Fruit fly (Drosophila melanogaster): ENCODE data around the gene eIF5.

The eIF5 gene

DNA sequence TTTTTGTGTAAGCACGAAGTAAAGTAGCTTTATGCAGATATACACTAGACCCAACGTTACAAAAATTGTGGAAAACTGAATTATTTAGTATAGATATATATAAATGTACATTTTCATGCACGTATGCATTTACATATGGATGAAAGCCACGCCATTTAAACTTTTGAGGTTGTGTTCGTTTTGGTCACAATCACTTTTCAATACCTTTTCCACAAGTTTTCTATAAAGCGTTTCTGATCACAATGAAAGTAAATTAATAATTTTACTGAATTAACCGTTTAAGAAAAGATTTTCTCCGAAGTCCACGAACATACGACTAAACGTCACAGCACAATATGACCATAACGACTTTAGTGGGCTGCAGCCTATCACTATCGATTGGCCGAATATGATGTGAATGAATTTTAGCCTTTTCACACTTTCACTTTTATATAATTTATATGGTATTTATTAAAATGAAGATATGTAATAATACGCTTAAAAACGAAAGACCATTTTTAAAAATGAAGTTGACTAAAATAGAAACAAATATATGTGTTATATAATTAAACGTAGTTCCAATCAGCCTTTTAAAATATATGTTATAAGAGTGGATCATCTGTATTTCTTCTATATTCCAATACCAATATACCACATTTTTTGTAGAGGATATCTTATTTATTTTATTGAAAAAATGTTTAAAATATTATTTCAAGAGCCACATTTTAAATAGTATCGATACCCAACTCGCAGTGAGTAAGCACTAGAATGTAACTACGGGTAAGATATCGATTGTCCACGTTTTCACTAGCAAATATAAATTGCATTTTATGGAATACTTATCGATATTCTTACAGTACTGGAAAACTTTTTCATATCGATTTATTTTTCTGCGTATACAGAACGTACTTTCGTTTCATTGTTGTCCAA is at the start of gene eIF5, which contains the start of the genes CG46312 and exd (continued):
- TF ChIP-seq NK7.1 (GFP tag; optimal IDR thresholded peaks at IDR 0.05): no peak
- no peak for TF ChIP-seq peb (GFP tag; IDR thresholded peaks at IDR 0.05)
- TF ChIP-seq Hmr (GFP tag; optimal IDR thresholded peaks at IDR 0.05): no peak
- no peak for TF ChIP-seq CG12071 (GFP tag; optimal IDR thresholded peaks at IDR 0.05)
- no peak for TF ChIP-seq Sox102F (GFP tag; optimal IDR thresholded peaks at IDR 0.05)
- no peak for TF ChIP-seq psq (GFP tag; optimal IDR thresholded peaks at IDR 0.05)
- TF ChIP-seq chinmo (GFP tag; IDR thresholded peaks at IDR 0.05; ENCODE audit: partially characterized antibody): peak; percentile 79; the same call in 2 of the 4 replicates
- TF ChIP-seq CG34422 (GFP tag; IDR thresholded peaks at IDR 0.05): no peak; the same call in 2 of the 3 replicates
- no peak for TF ChIP-seq CG13894 (tag; optimal IDR thresholded peaks at IDR 0.05)
- no peak for TF ChIP-seq usp (GFP tag; optimal IDR thresholded peaks at IDR 0.05)
- peak; percentile 45 for TF ChIP-seq CG9797 (GFP tag; optimal IDR thresholded peaks at IDR 0.05)
- TF ChIP-seq Camta (GFP tag; optimal IDR thresholded peaks at IDR 0.05): no peak
- no peak for TF ChIP-seq Xbp1 (GFP tag; optimal IDR thresholded peaks at IDR 0.05)
- TF ChIP-seq CG1529 (GFP tag; optimal IDR thresholded peaks at IDR 0.05): no peak
- TF ChIP-seq lilli (GFP tag; optimal IDR thresholded peaks at IDR 0.05): no peak
- no peak for TF ChIP-seq bab2 (GFP tag; optimal IDR thresholded peaks at IDR 0.05)
- TF ChIP-seq Sry-β (GFP tag; optimal IDR thresholded peaks at IDR 0.05): no peak
- no peak for TF ChIP-seq Dip2 (GFP tag; IDR thresholded peaks at IDR 0.05)
- no peak for TF ChIP-seq cato (GFP tag; optimal IDR thresholded peaks at IDR 0.05; ENCODE audit: borderline replicate concordance)
- TF ChIP-seq CG12219 (GFP tag; optimal IDR thresholded peaks at IDR 0.05): no peak
- no peak for TF ChIP-seq CG4617 (GFP tag; optimal IDR thresholded peaks at IDR 0.05; ENCODE audit: borderline replicate concordance)
- TF ChIP-seq jumu (GFP tag; optimal IDR thresholded peaks at IDR 0.05): no peak
- TF ChIP-seq Oaz (GFP tag; IDR thresholded peaks at IDR 0.05): no peak
- TF ChIP-seq gem (tag; optimal IDR thresholded peaks at IDR 0.05): peak; percentile 52
- peak; percentile 39; the same call in 1 of the 2 replicates for TF ChIP-seq CG42726 (GFP tag; IDR thresholded peaks at IDR 0.05; ENCODE audit: partially characterized antibody)
- TF ChIP-seq ind (GFP tag; optimal IDR thresholded peaks at IDR 0.05): no peak
- no peak for TF ChIP-seq CG10147 (GFP tag; optimal IDR thresholded peaks at IDR 0.05)
- peak; percentile 69 for TF ChIP-seq Dll (GFP tag; IDR thresholded peaks at IDR 0.05; ENCODE audit: partially characterized antibody)
- no peak for TF ChIP-seq Kr (GFP tag; optimal IDR thresholded peaks at IDR 0.05)
- TF ChIP-seq klu (GFP tag; IDR thresholded peaks at IDR 0.05): no peak
- no peak for TF ChIP-seq Rx (GFP tag; IDR thresholded peaks at IDR 0.05)
- no peak for TF ChIP-seq mirr (GFP tag; optimal IDR thresholded peaks at IDR 0.05)
- TF ChIP-seq CG13624 (GFP tag; optimal IDR thresholded peaks at IDR 0.05): no peak
- no peak for TF ChIP-seq dmrt99B (tag; optimal IDR thresholded peaks at IDR 0.05)
- TF ChIP-seq Taf1 (GFP tag; IDR thresholded peaks at IDR 0.05): no peak
- no peak for TF ChIP-seq CG14965 (GFP tag; optimal IDR thresholded peaks at IDR 0.05; ENCODE audit: borderline replicate concordance)
- no peak for TF ChIP-seq CG17359 (tag; optimal IDR thresholded peaks at IDR 0.05)
- no peak for TF ChIP-seq Lhr (GFP tag; optimal IDR thresholded peaks at IDR 0.05)
- peak; percentile 15 for TF ChIP-seq nom (GFP tag; optimal IDR thresholded peaks at IDR 0.05)
- TF ChIP-seq Awh (GFP tag; IDR thresholded peaks at IDR 0.05): no peak
- TF ChIP-seq CTCF (GFP tag; optimal IDR thresholded peaks at IDR 0.05): no peak
- TF ChIP-seq D (optimal IDR thresholded peaks at IDR 0.05): no peak
- TF ChIP-seq D (GFP tag; optimal IDR thresholded peaks at IDR 0.05): no peak
- TF ChIP-seq Eip74EF (GFP tag; optimal IDR thresholded peaks at IDR 0.05): no peak
- no peak for TF ChIP-seq her (GFP tag; optimal IDR thresholded peaks at IDR 0.05)
- no peak for TF ChIP-seq CG16779 (GFP tag; IDR thresholded peaks at IDR 0.05)
- TF ChIP-seq CG11085 (GFP tag; IDR thresholded peaks at IDR 0.05): no peak
- no peak for TF ChIP-seq MBD-R2 (GFP tag; IDR thresholded peaks at IDR 0.05)
- no peak for TF ChIP-seq B-H2 (GFP tag; optimal IDR thresholded peaks at IDR 0.05)

All from whole organism, embryonic.